Fruit fly (Drosophila melanogaster) whole organism, embryonic: ENCODE data around the gene barr.

ENCODE experiments used
- CG10654 ChIP-seq: fragments of 200-800 bp; sonication (Bioruptor generic); optimal IDR thresholded peaks from 2 replicates; lab custom pipeline; 2016; ENCODE audit warnings: missing biosample characterization, missing genetic modification characterization
- CG11456 ChIP-seq: fragments of 200-800 bp; sonication (Bioruptor generic); IDR thresholded peaks from 3 replicates; pipeline ENCODE4 v1.3.6; 2022; ENCODE audit warnings: missing biosample characterization, missing genetic modification characterization
- CG12744 ChIP-seq: fragments of 200-800 bp; sonication (Bioruptor generic); optimal IDR thresholded peaks from 2 replicates; lab custom pipeline; 2016; ENCODE audit warnings: missing biosample characterization, missing genetic modification characterization
- CG13424 ChIP-seq: fragments of 200-800 bp; sonication (Bioruptor generic); optimal IDR thresholded peaks from 2 replicates; lab custom pipeline; 2019; ENCODE audit warnings: missing biosample characterization, mild to moderate bottlenecking, missing genetic modification characterization, moderate library complexity
- CG1602 ChIP-seq: fragments of 200-800 bp; sonication (Bioruptor generic); optimal IDR thresholded peaks from 3 replicates; lab custom pipeline; 2016; ENCODE audit warnings: missing biosample characterization, missing genetic modification characterization
- CG17385 ChIP-seq: fragments of 200-800 bp; sonication (Bioruptor generic); optimal IDR thresholded peaks from 3 replicates; lab custom pipeline; 2018; ENCODE audit warnings: missing biosample characterization, mild to moderate bottlenecking, missing genetic modification characterization
- CG2202 ChIP-seq: fragments of 200-800 bp; sonication (Bioruptor generic); optimal IDR thresholded peaks from 2 replicates; lab custom pipeline; 2018; ENCODE audit warnings: missing biosample characterization, mild to moderate bottlenecking, missing genetic modification characterization
- CG2678 ChIP-seq: fragments of 200-800 bp; sonication (Bioruptor generic); optimal IDR thresholded peaks from 3 replicates; lab custom pipeline; 2019; ENCODE audit warnings: missing biosample characterization, mild to moderate bottlenecking, missing genetic modification characterization, moderate library complexity
- CG2875 ChIP-seq: fragments of 200-800 bp; sonication (Bioruptor generic); optimal IDR thresholded peaks from 2 replicates; lab custom pipeline; 2017; ENCODE audit warnings: missing biosample characterization, mild to moderate bottlenecking, missing genetic modification characterization, missing genetic modification reagents
- CG31441 ChIP-seq: fragments of 200-800 bp; sonication (Bioruptor generic); IDR thresholded peaks from 2 replicates; pipeline ENCODE4 v1.3.6; 2022; ENCODE audit warnings: missing biosample characterization, missing genetic modification characterization
- CG4424 ChIP-seq: fragments of 200-800 bp; sonication (Bioruptor generic); optimal IDR thresholded peaks from 3 replicates; lab custom pipeline; 2016; ENCODE audit warnings: missing biosample characterization, missing genetic modification characterization
- CG4707 ChIP-seq: fragments of 200-800 bp; sonication (Bioruptor generic); optimal IDR thresholded peaks from 2 replicates; lab custom pipeline; 2018; ENCODE audit warnings: missing biosample characterization, mild to moderate bottlenecking, missing genetic modification characterization, moderate library complexity
- CG4820 ChIP-seq: fragments of 200-800 bp; sonication (Bioruptor generic); optimal IDR thresholded peaks from 3 replicates; lab custom pipeline; 2016; ENCODE audit warnings: missing biosample characterization, missing genetic modification characterization
- CG6175 ChIP-seq: fragments of 200-800 bp; sonication (Bioruptor generic); IDR thresholded peaks from 3 replicates; pipeline ENCODE4 v1.3.6; 2022; ENCODE audit warnings: missing biosample characterization, missing genetic modification characterization
- CG6689 ChIP-seq: fragments of 200-800 bp; sonication (Bioruptor generic); IDR thresholded peaks from 2 replicates; pipeline ENCODE4 v1.3.6; 2022; ENCODE audit warnings: missing biosample characterization, missing genetic modification characterization
- CG7745 ChIP-seq: fragments of 200-800 bp; sonication (Bioruptor generic); optimal IDR thresholded peaks from 2 replicates; lab custom pipeline; 2018; ENCODE audit warnings: missing biosample characterization, mild to moderate bottlenecking, missing genetic modification characterization, moderate library complexity
- CG7928 ChIP-seq: fragments of 200-800 bp; sonication (Bioruptor generic); optimal IDR thresholded peaks from 2 replicates; lab custom pipeline; 2017; ENCODE audit warnings: missing biosample characterization, mild to moderate bottlenecking, missing genetic modification characterization
- CkIIα-i1 ChIP-seq: fragments of 200-800 bp; sonication (Bioruptor generic); IDR thresholded peaks from 2 replicates; pipeline ENCODE4 v1.3.6; 2022; ENCODE audit warnings: missing biosample characterization, missing genetic modification characterization
- Drgx ChIP-seq: fragments of 200-800 bp; sonication (Bioruptor generic); IDR thresholded peaks from 2 replicates; pipeline ENCODE4 v1.3.6; 2022; ENCODE audit warnings: missing biosample characterization, missing genetic modification characterization
- Kr ChIP-seq: fragments of 200-800 bp; sonication (Bioruptor generic); optimal IDR thresholded peaks from 2 replicates; lab custom pipeline; 2017; ENCODE audit warnings: missing biosample characterization, mild to moderate bottlenecking, missing genetic modification characterization
- MBD-R2 ChIP-seq: fragments of 200-800 bp; sonication (Bioruptor generic); IDR thresholded peaks from 2 replicates; pipeline ENCODE4 v1.3.6; 2022; ENCODE audit warnings: missing biosample characterization, missing genetic modification characterization
- Meics ChIP-seq: fragments of 200-800 bp; sonication (Bioruptor generic); optimal IDR thresholded peaks from 2 replicates; lab custom pipeline; 2017; ENCODE audit warnings: missing biosample characterization, mild to moderate bottlenecking, missing genetic modification characterization
- PHDP ChIP-seq: fragments of 200-800 bp; sonication (Bioruptor generic); optimal IDR thresholded peaks from 3 replicates; lab custom pipeline; 2018; ENCODE audit warnings: missing biosample characterization, mild to moderate bottlenecking, missing genetic modification characterization, moderate library complexity
- Scr ChIP-seq: fragments of 200-800 bp; sonication (Bioruptor generic); IDR thresholded peaks from 2 replicates; pipeline ENCODE4 v1.3.6; 2022; ENCODE audit warnings: missing biosample characterization, missing genetic modification characterization; ENCODE audit not compliant: partially characterized antibody
- Xbp1 ChIP-seq: fragments of 200-800 bp; sonication (Bioruptor generic); optimal IDR thresholded peaks from 3 replicates; lab custom pipeline; 2016; ENCODE audit warnings: missing biosample characterization, mild to moderate bottlenecking, missing genetic modification characterization
- Xrp1 ChIP-seq: fragments of 200-800 bp; sonication (Bioruptor generic); IDR thresholded peaks from 2 replicates; pipeline ENCODE4 v1.3.6; 2022; ENCODE audit warnings: missing biosample characterization, missing genetic modification characterization
- ab ChIP-seq: fragments of 200-800 bp; sonication (Bioruptor generic); optimal IDR thresholded peaks from 2 replicates; lab custom pipeline; 2016; ENCODE audit warnings: missing biosample characterization, missing genetic modification characterization
- ac ChIP-seq: fragments of 200-800 bp; sonication (Bioruptor generic); optimal IDR thresholded peaks from 3 replicates; lab custom pipeline; 2017; ENCODE audit warnings: missing biosample characterization, mild to moderate bottlenecking, missing genetic modification characterization
- amos ChIP-seq: fragments of 200-800 bp; sonication (Bioruptor generic); IDR thresholded peaks from 2 replicates; pipeline ENCODE4 v1.3.6; 2022; ENCODE audit warnings: missing biosample characterization, missing genetic modification characterization; ENCODE audit not compliant: partially characterized antibody
- bsh ChIP-seq, 2 experiments: fragments of 200-800 bp; sonication (Bioruptor generic); optimal IDR thresholded peaks; 2 replicates each; lab custom pipeline; 2017 to 2018; ENCODE audit warnings: mild to moderate bottlenecking in 2 of 2, missing biosample characterization in 2 of 2, missing genetic modification characterization in 2 of 2, moderate library complexity in 1 of 2
- cato ChIP-seq: fragments of 200-800 bp; sonication (Bioruptor generic); optimal IDR thresholded peaks from 2 replicates; lab custom pipeline; 2016; ENCODE audit warnings: missing biosample characterization, missing genetic modification characterization, borderline replicate concordance
- chinmo ChIP-seq: fragments of 200-800 bp; sonication (Bioruptor generic); IDR thresholded peaks from 4 replicates; pipeline ENCODE4 v1.3.6; 2022; ENCODE audit warnings: missing biosample characterization, missing genetic modification characterization; ENCODE audit not compliant: partially characterized antibody
- exex ChIP-seq: fragments of 200-800 bp; sonication (Bioruptor generic); optimal IDR thresholded peaks from 4 replicates; lab custom pipeline; 2018; ENCODE audit warnings: missing biosample characterization, mild to moderate bottlenecking, missing genetic modification characterization, moderate library complexity
- fd64A ChIP-seq: fragments of 200-800 bp; sonication (Bioruptor generic); optimal IDR thresholded peaks from 3 replicates; lab custom pipeline; 2018; ENCODE audit warnings: missing biosample characterization, mild to moderate bottlenecking, missing genetic modification characterization
- gcm2 ChIP-seq: fragments of 200-800 bp; sonication (Bioruptor generic); optimal IDR thresholded peaks from 2 replicates; lab custom pipeline; 2016; ENCODE audit warnings: missing biosample characterization, missing genetic modification characterization
- grn ChIP-seq: fragments of 200-800 bp; sonication (Bioruptor generic); optimal IDR thresholded peaks from 3 replicates; lab custom pipeline; 2017; ENCODE audit warnings: missing biosample characterization, missing genetic modification characterization
- ham ChIP-seq: fragments of 200-800 bp; sonication (Bioruptor generic); IDR thresholded peaks from 2 replicates; pipeline ENCODE4 v1.3.6; 2022; ENCODE audit warnings: missing biosample characterization, missing genetic modification characterization
- kay ChIP-seq: fragments of 200-800 bp; sonication (Bioruptor generic); optimal IDR thresholded peaks from 2 replicates; lab custom pipeline; 2016; ENCODE audit warnings: missing biosample characterization, missing genetic modification characterization
- luna ChIP-seq: fragments of 200-800 bp; sonication (Bioruptor generic); optimal IDR thresholded peaks from 2 replicates; lab custom pipeline; 2016; ENCODE audit warnings: missing biosample characterization, missing genetic modification characterization
- org-1 ChIP-seq: fragments of 200-800 bp; sonication (Bioruptor generic); optimal IDR thresholded peaks from 2 replicates; lab custom pipeline; 2017; ENCODE audit warnings: missing biosample characterization, missing genetic modification characterization
- pho ChIP-seq: fragments of 200-800 bp; sonication (Bioruptor generic); optimal IDR thresholded peaks from 2 replicates; lab custom pipeline; 2016; ENCODE audit warnings: missing biosample characterization, missing genetic modification characterization
- rib ChIP-seq: fragments of 200-800 bp; sonication (Bioruptor generic); IDR thresholded peaks from 2 replicates; pipeline ENCODE4 v1.3.6; 2022; ENCODE audit warnings: missing biosample characterization, missing genetic modification characterization
- sc ChIP-seq, 3 experiments: fragments of >200 bp in 2 of 3; fragments of 200-800 bp in 1 of 3; sonication (Bioruptor generic) in 1 of 3; optimal IDR thresholded peaks; 2 replicates in 2 of 3; 3 replicates in 1 of 3; lab custom pipeline; 2017; ENCODE audit warnings: mild to moderate bottlenecking in 1 of 3, missing biosample characterization in 1 of 3, missing genetic modification characterization in 1 of 3, missing genetic modification reagents in 1 of 3
- sima ChIP-seq: fragments of 200-800 bp; sonication (Bioruptor generic); optimal IDR thresholded peaks from 2 replicates; lab custom pipeline; 2016; ENCODE audit warnings: missing biosample characterization, missing genetic modification characterization
- tin ChIP-seq: fragments of 200-800 bp; sonication (Bioruptor generic); optimal IDR thresholded peaks from 3 replicates; lab custom pipeline; 2016; ENCODE audit warnings: missing biosample characterization, missing genetic modification characterization
- tio ChIP-seq: fragments of 200-800 bp; sonication (Bioruptor generic); optimal IDR thresholded peaks from 2 replicates; lab custom pipeline; 2017; ENCODE audit warnings: missing biosample characterization, missing genetic modification characterization, inconsistent platforms
- unc-4 ChIP-seq: fragments of 200-800 bp; sonication (Bioruptor generic); IDR thresholded peaks from 2 replicates; pipeline ENCODE4 v1.3.6; 2022; ENCODE audit warnings: missing biosample characterization, missing genetic modification characterization; ENCODE audit not compliant: partially characterized antibody
- wek ChIP-seq: fragments of 200-800 bp; sonication (Bioruptor generic); optimal IDR thresholded peaks from 3 replicates; lab custom pipeline; 2018; ENCODE audit warnings: missing biosample characterization, mild to moderate bottlenecking, missing genetic modification characterization, moderate library complexity

The barr gene

DNA sequence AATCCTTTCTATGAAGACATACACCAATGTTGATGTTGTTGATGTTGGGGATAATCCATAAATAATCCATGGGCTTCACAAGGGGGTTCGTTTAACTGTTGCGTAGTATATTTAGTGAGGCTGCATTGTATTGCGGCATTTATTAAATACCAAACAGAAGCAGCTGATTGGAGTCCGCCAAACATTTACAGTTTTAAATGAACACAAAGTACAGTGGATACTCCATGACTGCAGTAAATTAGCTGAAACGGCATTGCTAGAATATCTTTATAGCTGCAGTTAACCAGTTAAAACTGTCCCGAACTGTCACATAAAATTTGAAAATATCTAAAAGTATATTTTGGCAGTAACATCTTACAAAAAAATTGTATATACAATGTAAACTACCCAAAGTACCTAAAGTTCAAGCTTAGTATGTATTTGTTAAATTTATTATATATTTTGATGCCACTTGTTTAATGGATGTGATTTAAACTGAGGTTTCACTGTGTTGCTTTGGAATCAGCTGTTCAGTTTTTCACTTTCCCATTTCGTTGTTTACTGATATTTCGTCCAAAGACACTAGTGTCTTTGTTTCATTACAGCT, 30.0 kb upstream of the barr start, which contains the start of the genes CG10747 and Pyroxd1 (continued):
- TF ChIP-seq PHDP (tag; lab: Kevin White, UChicago) (peak; percentile 97), sc (optimal IDR thresholded peaks at IDR 0.05; lab: Kevin White, UChicago) (no peak), sc (GFP tag; optimal IDR thresholded peaks at IDR 0.05; lab: Kevin White, UChicago) (peak; percentile 94), amos (GFP tag; lab: Robert Waterston, UW) (no peak; the same call in 1 of the 2 replicates), exex (tag; lab: Kevin White, UChicago) (peak; percentile 87), CG4424 (peak; percentile 96), Meics (GFP tag; lab: Kevin White, UChicago) (peak; percentile 96), CG2202 (tag; lab: Kevin White, UChicago) (peak; percentile 81), Kr (GFP tag; lab: Kevin White, UChicago) (no peak), CG4820 (peak; percentile 96), fd64A (GFP tag; lab: Kevin White, UChicago) (peak; percentile 78), MBD-R2 (GFP tag; lab: Robert Waterston, UW) (peak; percentile 85), Drgx (GFP tag; lab: Robert Waterston, UW) (peak; percentile 98), ac (GFP tag; lab: Kevin White, UChicago) (peak; percentile 90), Xbp1 (GFP tag; lab: Kevin White, UChicago) (peak; percentile 98), CG1602 (GFP tag; lab: Kevin White, UChicago) (peak; percentile 98), CG6175 (peak; percentile 88), ham (GFP tag; lab: Robert Waterston, UW) (peak; percentile 87), CG4707 (GFP tag; lab: Kevin White, UChicago) (peak; percentile 85), ab (GFP tag; lab: Kevin White, UChicago) (peak; percentile 92), CG2678 (peak; percentile 98), CG7928 (GFP tag; lab: Kevin White, UChicago) (peak; percentile 76), CG2875 (peak; percentile 88), sima (peak; percentile 64), Scr (peak; percentile 25; the same call in 1 of the 2 replicates), kay (GFP tag; lab: Kevin White, UChicago) (peak; percentile 93), tio (GFP tag; lab: Kevin White, UChicago) (peak; percentile 98), CG13424 (tag; lab: Kevin White, UChicago) (peak; percentile 98), CkIIα-i1 (GFP tag; lab: Robert Waterston, UW) (peak; percentile 46; the same call in 1 of the 2 replicates), luna (GFP tag; lab: Kevin White, UChicago) (peak; percentile 85), pho (GFP tag; lab: Kevin White, UChicago) (peak; percentile 97), wek (GFP tag; lab: Kevin White, UChicago) (peak; percentile 82), unc-4 (0 out of 2 replicates have a peak, but pooled peaks have one; percentile 25), CG31441 (GFP tag; lab: Robert Waterston, UW) (peak; percentile 94), grn (peak; percentile 65), gcm2 (GFP tag; lab: Kevin White, UChicago) (peak; percentile 92), Xrp1 (peak; percentile 95), rib (GFP tag; lab: Robert Waterston, UW) (peak; percentile 89; the same call in 1 of the 2 replicates), CG10654 (peak; percentile 95), cato (GFP tag; lab: Kevin White, UChicago) (peak; percentile 96), chinmo (GFP tag; lab: Robert Waterston, UW) (0 out of 4 replicates have a peak, but pooled peaks have one; percentile 63), CG7745 (tag; lab: Kevin White, UChicago) (no peak), org-1 (GFP tag; lab: Kevin White, UChicago) (peak; percentile 92), CG6689 (GFP tag; lab: Robert Waterston, UW) (peak; percentile 97), CG17385 (GFP tag; lab: Kevin White, UChicago) (peak; percentile 94), bsh (GFP tag; optimal IDR thresholded peaks at IDR 0.05; lab: Kevin White, UChicago) (peak; percentile 95 to 96), CG11456 (GFP tag; lab: Robert Waterston, UW) (peak; percentile 95), tin (GFP tag; lab: Kevin White, UChicago) (peak; percentile 97), CG12744 (GFP tag; lab: Kevin White, UChicago) (peak; percentile 95)
